Worm (Caenorhabditis elegans) whole organism, L4 larva: Measurements from ENCODE around the gene F09G8.5.

ENCODE experiments used
- D1046.2 ChIP-seq: fragments of 200-800 bp; sonication (Bioruptor generic); IDR thresholded peaks from 2 replicates; pipeline ENCODE4 v1.3.6; 2022; ENCODE audit warnings: missing genetic modification characterization, missing compliant biosample characterization
- F10B5.3 ChIP-seq: sonication (generic microtip); optimal IDR thresholded peaks from 2 replicates; lab custom pipeline; 2016; ENCODE audit warnings: mild to moderate bottlenecking, missing genetic modification characterization, missing compliant biosample characterization
- F26F4.8 ChIP-seq: fragments of 200-800 bp; sonication (Bioruptor generic); conservative IDR thresholded peaks from 2 replicates; pipeline ENCODE4 v1.3.6; 2022; ENCODE audit warnings: missing genetic modification characterization, missing compliant biosample characterization
- F44E2.7 ChIP-seq: fragments of 200-800 bp; sonication (Bioruptor generic); IDR thresholded peaks from 2 replicates; pipeline ENCODE4 v2.1.2; 2022; ENCODE audit warnings: missing genetic modification characterization, missing compliant biosample characterization
- R02D3.7 ChIP-seq: fragments of 150-350 bp; sonication (generic microtip); optimal IDR thresholded peaks from 3 replicates; lab custom pipeline; 2014; ENCODE audit warnings: missing biosample characterization, missing genetic modification characterization
- T20F7.1 ChIP-seq: fragments of 200-800 bp; sonication (Bioruptor generic); optimal IDR thresholded peaks from 2 replicates; lab custom pipeline; 2018; ENCODE audit warnings: mild to moderate bottlenecking, missing genetic modification characterization, missing compliant biosample characterization
- Y105C5A.15 ChIP-seq: fragments of 200-800 bp; sonication (Bioruptor generic); IDR thresholded peaks from 2 replicates; pipeline ENCODE4 v1.3.6; 2022; ENCODE audit warnings: missing genetic modification characterization, missing compliant biosample characterization
- Y75B8A.6 ChIP-seq: fragments of 200-800 bp; sonication (Bioruptor generic); IDR thresholded peaks from 2 replicates; pipeline ENCODE4 v1.3.6; 2022; ENCODE audit warnings: missing genetic modification reagents, missing genetic modification characterization, missing compliant biosample characterization
- ZK337.2 ChIP-seq: fragments of 200-800 bp; sonication (Bioruptor generic); IDR thresholded peaks from 2 replicates; pipeline ENCODE4 v1.3.6; 2022; ENCODE audit warnings: missing genetic modification reagents, missing genetic modification characterization, missing compliant biosample characterization
- ZK546.5 ChIP-seq, 2 experiments: sonication (generic microtip); optimal IDR thresholded peaks; 2 replicates each; lab custom pipeline; 2017; ENCODE audit warnings: missing biosample characterization in 2 of 2, missing genetic modification characterization in 2 of 2
- aly-2 ChIP-seq: sonication (generic microtip); optimal IDR thresholded peaks from 2 replicates; lab custom pipeline; 2018; ENCODE audit warnings: missing biosample characterization, missing genetic modification characterization
- ama-1 ChIP-seq: fragments of 150-350 bp; optimal IDR thresholded peaks from 2 replicates; lab custom pipeline; 2014; ENCODE audit warnings: inconsistent platforms, mixed read lengths
- arid-1 ChIP-seq: fragments of 200-800 bp; sonication (Bioruptor generic); conservative IDR thresholded peaks from 2 replicates; pipeline ENCODE4 v1.3.6; 2022; ENCODE audit warnings: missing genetic modification reagents, missing genetic modification characterization, missing compliant biosample characterization
- cey-2 ChIP-seq: sonication (generic microtip); optimal IDR thresholded peaks from 3 replicates; lab custom pipeline; 2017; ENCODE audit warnings: missing genetic modification characterization, mild to moderate bottlenecking, missing compliant biosample characterization, antibody characterized with exemption, borderline replicate concordance; ENCODE audit not compliant: insufficient read depth
- ctbp-1 ChIP-seq: fragments of 200-800 bp; sonication (Bioruptor generic); IDR thresholded peaks from 2 replicates; pipeline ENCODE4 v1.3.6; 2022; ENCODE audit warnings: missing genetic modification reagents, missing genetic modification characterization, missing compliant biosample characterization
- daf-12 ChIP-seq: fragments of 150-350 bp; optimal IDR thresholded peaks from 2 replicates; lab custom pipeline; 2014; ENCODE audit warnings: missing biosample characterization, missing genetic modification reagents, missing genetic modification characterization
- daf-16 ChIP-seq, 3 experiments: sonication (generic microtip); optimal IDR thresholded peaks; 2 replicates each; lab custom pipeline; 2016 to 2017; ENCODE audit warnings: missing genetic modification characterization in 3 of 3, missing genetic modification reagents in 3 of 3, mild to moderate bottlenecking in 2 of 3, missing compliant biosample characterization in 2 of 3, missing biosample characterization in 1 of 3, moderate library complexity in 1 of 3
- daf-19 ChIP-seq: fragments of 200-800 bp; sonication (Bioruptor generic); conservative IDR thresholded peaks from 2 replicates; pipeline ENCODE4 v1.3.6; 2022; ENCODE audit warnings: missing genetic modification characterization, missing compliant biosample characterization
- dve-1 ChIP-seq: sonication (generic microtip); optimal IDR thresholded peaks from 2 replicates; lab custom pipeline; 2017; ENCODE audit warnings: antibody characterized with exemption, mild to moderate bottlenecking, missing genetic modification characterization, missing compliant biosample characterization; ENCODE audit not compliant: insufficient read depth
- gei-8 ChIP-seq: fragments of 200-800 bp; sonication (Bioruptor generic); optimal IDR thresholded peaks from 2 replicates; lab custom pipeline; 2018; ENCODE audit warnings: mild to moderate bottlenecking, missing genetic modification characterization, missing compliant biosample characterization
- hif-1 ChIP-seq, 2 experiments: sonication (generic microtip); optimal IDR thresholded peaks; 2 replicates each; lab custom pipeline; 2016 to 2017; ENCODE audit warnings: missing compliant biosample characterization in 2 of 2, missing genetic modification characterization in 2 of 2, missing genetic modification reagents in 2 of 2, missing genotype in 2 of 2, mild to moderate bottlenecking in 1 of 2
- hlh-11 ChIP-seq: fragments of 200-800 bp; sonication (Bioruptor generic); optimal IDR thresholded peaks from 2 replicates; lab custom pipeline; 2018; ENCODE audit warnings: mild to moderate bottlenecking, missing genetic modification characterization, missing compliant biosample characterization
- hlh-30 ChIP-seq: sonication (generic microtip); optimal IDR thresholded peaks from 2 replicates; lab custom pipeline; 2017; ENCODE audit warnings: antibody characterized with exemption, mild to moderate bottlenecking, missing genetic modification characterization, missing compliant biosample characterization; ENCODE audit not compliant: insufficient read depth
- hmg-1.1 ChIP-seq: fragments of 200-800 bp; sonication (Bioruptor generic); IDR thresholded peaks from 2 replicates; pipeline ENCODE4 v1.3.6; 2022; ENCODE audit warnings: missing genetic modification reagents, missing genetic modification characterization, missing compliant biosample characterization
- lin-15B ChIP-seq: fragments of 150-350 bp; sonication (generic microtip); optimal IDR thresholded peaks from 3 replicates; lab custom pipeline; 2014; ENCODE audit warnings: missing biosample characterization, missing genetic modification characterization
- lin-29 ChIP-seq: fragments of 200-800 bp; sonication (Bioruptor generic); IDR thresholded peaks from 2 replicates; pipeline ENCODE4 v1.3.6; 2022; ENCODE audit warnings: missing genetic modification reagents, missing genetic modification characterization, missing compliant biosample characterization
- lin-39 ChIP-seq: fragments of 150-350 bp; optimal IDR thresholded peaks from 2 replicates; lab custom pipeline; 2014; ENCODE audit warnings: missing biosample characterization, missing genetic modification reagents, missing genetic modification characterization
- lir-3 ChIP-seq: sonication (generic microtip); optimal IDR thresholded peaks from 2 replicates; lab custom pipeline; 2016; ENCODE audit warnings: mild to moderate bottlenecking, missing genetic modification characterization, missing compliant biosample characterization
- madf-5 ChIP-seq, 2 experiments: fragments of 200-800 bp; sonication (Bioruptor generic); IDR thresholded peaks; 2 replicates each; pipeline ENCODE4 v1.3.6; 2022; ENCODE audit warnings: missing compliant biosample characterization in 2 of 2, missing genetic modification characterization in 2 of 2
- madf-9 ChIP-seq: fragments of 200-800 bp; sonication (Bioruptor generic); conservative IDR thresholded peaks from 2 replicates; pipeline ENCODE4 v1.3.6; 2022; ENCODE audit warnings: missing genetic modification reagents, missing genetic modification characterization, missing compliant biosample characterization
- mep-1 ChIP-seq: fragments of 150-350 bp; sonication (generic microtip); optimal IDR thresholded peaks from 3 replicates; lab custom pipeline; 2014; ENCODE audit warnings: missing biosample characterization, missing genetic modification characterization
- mes-2 ChIP-seq: sonication (generic microtip); optimal IDR thresholded peaks from 2 replicates; lab custom pipeline; 2016; ENCODE audit warnings: missing genotype, mild to moderate bottlenecking, missing genetic modification characterization, missing compliant biosample characterization; ENCODE audit not compliant: poor library complexity, severe bottlenecking
- mxl-3 ChIP-seq: fragments of 200-800 bp; sonication (Bioruptor generic); optimal IDR thresholded peaks from 2 replicates; lab custom pipeline; 2018; ENCODE audit warnings: mild to moderate bottlenecking, missing genetic modification characterization, missing compliant biosample characterization
- nhr-10 ChIP-seq: fragments of 150-350 bp; optimal IDR thresholded peaks from 2 replicates; lab custom pipeline; 2014; ENCODE audit warnings: missing biosample characterization, missing genetic modification characterization
- nhr-42 ChIP-seq: fragments of 200-800 bp; sonication (Bioruptor generic); IDR thresholded peaks from 2 replicates; pipeline ENCODE4 v1.3.6; 2022; ENCODE audit warnings: missing genetic modification characterization, missing compliant biosample characterization
- nhr-6 ChIP-seq: fragments of 150-350 bp; optimal IDR thresholded peaks from 2 replicates; lab custom pipeline; 2014; ENCODE audit warnings: missing biosample characterization, missing genetic modification characterization
- pha-4 ChIP-seq, 2 experiments: fragments of 150-350 bp in 1 of 2; fragments of 200-800 bp in 1 of 2; sonication (Bioruptor generic) in 1 of 2; IDR thresholded peaks in 1 of 2; optimal IDR thresholded peaks in 1 of 2; 2 replicates each; pipeline versions ENCODE4 v1.3.6 to Lab custom; 2014 to 2022; ENCODE audit warnings: missing genetic modification characterization in 2 of 2, missing genetic modification reagents in 2 of 2, missing biosample characterization in 1 of 2, missing compliant biosample characterization in 1 of 2
- pqm-1 ChIP-seq: sonication (generic microtip); optimal IDR thresholded peaks from 2 replicates; lab custom pipeline; 2017; ENCODE audit warnings: missing biosample characterization, missing genetic modification characterization
- rbr-2 ChIP-seq: sonication (generic microtip); optimal IDR thresholded peaks from 2 replicates; lab custom pipeline; 2016; ENCODE audit warnings: missing genotype, missing genetic modification characterization, missing compliant biosample characterization
- sdz-12 ChIP-seq: fragments of 200-800 bp; sonication (Bioruptor generic); optimal IDR thresholded peaks from 2 replicates; lab custom pipeline; 2018; ENCODE audit warnings: mild to moderate bottlenecking, missing genetic modification characterization, missing compliant biosample characterization
- snpc-4 ChIP-seq: fragments of 150-350 bp; optimal IDR thresholded peaks from 2 replicates; lab custom pipeline; 2014; ENCODE audit warnings: missing biosample characterization, missing genetic modification characterization
- tag-97 ChIP-seq: fragments of 200-800 bp; sonication (Bioruptor generic); IDR thresholded peaks from 2 replicates; pipeline ENCODE4 v1.3.6; 2022; ENCODE audit warnings: missing genetic modification characterization, missing compliant biosample characterization
- tra-1 ChIP-seq: fragments of 200-800 bp; sonication (Bioruptor generic); IDR thresholded peaks from 2 replicates; pipeline ENCODE4 v1.3.6; 2022; ENCODE audit warnings: missing genetic modification reagents, missing genetic modification characterization, missing compliant biosample characterization
- unc-39 ChIP-seq: sonication (generic microtip); optimal IDR thresholded peaks from 2 replicates; lab custom pipeline; 2017; ENCODE audit warnings: missing biosample characterization, missing genetic modification characterization
- unc-62 ChIP-seq, 3 experiments: fragments of 150-350 bp in 1 of 3; sonication (generic microtip); optimal IDR thresholded peaks in 2 of 3; peaks in 1 of 3; 1 replicate in 1 of 3; 2 replicates in 2 of 3; lab custom pipeline; 2014 to 2017; ENCODE audit warnings: missing biosample characterization in 3 of 3, missing genetic modification characterization in 3 of 3, missing genetic modification reagents in 3 of 3, missing genotype in 1 of 3
- zfp-3 ChIP-seq: fragments of 200-800 bp; sonication (Bioruptor generic); conservative IDR thresholded peaks from 2 replicates; pipeline ENCODE4 v1.3.6; 2022; ENCODE audit warnings: missing genetic modification reagents, missing genetic modification characterization, missing compliant biosample characterization

The F09G8.5 gene

ce11 chrIII:8245591-8245990 lies 9.2 kb upstream of the F09G8.5 start, which contains the start of gene C02F5.3:
C02F5.3 (plus strand) TSS chrIII:8245891.
- no peak for TF ChIP-seq snpc-4 (tag; lab: Kevin White, UChicago)
- no peak for TF ChIP-seq madf-5 (GFP tag; IDR thresholded peaks at IDR 0.05; lab: Robert Waterston, UW)
- no peak for TF ChIP-seq lir-3
- TF ChIP-seq pqm-1: no peak
- TF ChIP-seq cey-2: no peak
- no peak for TF ChIP-seq arid-1 (GFP tag; lab: Robert Waterston, UW)
- TF ChIP-seq nhr-6 (tag; lab: Kevin White, UChicago): no peak
- no peak for TF ChIP-seq ZK337.2 (GFP tag; lab: Robert Waterston, UW)
- TF ChIP-seq hmg-1.1 (GFP tag; lab: Robert Waterston, UW): no peak
- no peak for TF ChIP-seq Y105C5A.15
- no peak for TF ChIP-seq F44E2.7 (GFP tag; lab: Robert Waterston, UW)
- TF ChIP-seq mxl-3 (GFP tag; lab: Kevin White, UChicago): no peak
- TF ChIP-seq ZK546.5 (tag; optimal IDR thresholded peaks at IDR 0.05; lab: Kevin White, UChicago): no peak
- no peak for TF ChIP-seq Y75B8A.6 (GFP tag; lab: Robert Waterston, UW)
- TF ChIP-seq, all 104 proteins: peak for 0

ce11 chrIII:8247051-8247450 lies 7.7 kb upstream of the F09G8.5 start, which contains the start of gene C02F5.13:
C02F5.13 (plus strand) TSS chrIII:8247351.
- TF ChIP-seq tra-1 (GFP tag; lab: Robert Waterston, UW) (no peak), hlh-30 (tag; lab: Kevin White, UChicago) (no peak), hif-1 (tag; optimal IDR thresholded peaks at IDR 0.05; lab: Kevin White, UChicago) (no peak), daf-12 (tag; lab: Kevin White, UChicago) (no peak), unc-62 (GFP tag; optimal IDR thresholded peaks at IDR 0.05 in 1 of 2; lab: Kevin White, UChicago) (no peak), unc-62 (tag; optimal IDR thresholded peaks at IDR 0.05; lab: Kevin White, UChicago) (no peak), tag-97 (GFP tag; lab: Robert Waterston, UW) (no peak), rbr-2 (tag; lab: Kevin White, UChicago) (no peak), pha-4 (GFP tag; IDR thresholded peaks at IDR 0.05; lab: Robert Waterston, UW) (no peak), pha-4 (tag; optimal IDR thresholded peaks at IDR 0.05; lab: Kevin White, UChicago) (no peak), mep-1 (tag; lab: Kevin White, UChicago) (no peak), ZK546.5 (tag; optimal IDR thresholded peaks at IDR 0.05; lab: Kevin White, UChicago) (no peak), ama-1 (lab: Kevin White, UChicago) (no peak), ctbp-1 (no peak), pqm-1 (no peak), daf-16 (GFP tag; optimal IDR thresholded peaks at IDR 0.05; lab: Kevin White, UChicago) (no peak), daf-16 (tag; optimal IDR thresholded peaks at IDR 0.05; lab: Kevin White, UChicago) (no peak), T20F7.1 (no peak), daf-19 (GFP tag; lab: Robert Waterston, UW) (no peak), sdz-12 (GFP tag; lab: Kevin White, UChicago) (no peak), dve-1 (tag; lab: Kevin White, UChicago) (no peak)

ce11 chrIII:8249381-8249780 lies 5.4 kb upstream of the F09G8.5 start, which contains the start of the genes C02F5.10 and C02F5.2:
C02F5.10 (minus strand) TSS chrIII:8249481.
C02F5.2 (plus strand) TSS chrIII:8249619.
- TF ChIP-seq madf-9 (GFP tag; lab: Robert Waterston, UW) (no peak), hlh-11 (tag; lab: Kevin White, UChicago) (no peak), gei-8 (GFP tag; lab: Kevin White, UChicago) (no peak), nhr-10 (tag; lab: Kevin White, UChicago) (no peak), ctbp-1 (no peak), F10B5.3 (tag; lab: Kevin White, UChicago) (no peak), lin-39 (tag; lab: Kevin White, UChicago) (no peak), zfp-3 (GFP tag; lab: Robert Waterston, UW) (no peak), pha-4 (GFP tag; IDR thresholded peaks at IDR 0.05; lab: Robert Waterston, UW) (no peak), pha-4 (tag; optimal IDR thresholded peaks at IDR 0.05; lab: Kevin White, UChicago) (no peak), nhr-42 (GFP tag; lab: Robert Waterston, UW) (no peak), aly-2 (tag; lab: Kevin White, UChicago) (no peak), mes-2 (tag; lab: Kevin White, UChicago) (no peak), lin-15B (tag; lab: Kevin White, UChicago) (no peak), unc-39 (tag; lab: Kevin White, UChicago) (no peak), rbr-2 (tag; lab: Kevin White, UChicago) (no peak), D1046.2 (no peak), lin-29 (no peak), F26F4.8 (GFP tag; lab: Robert Waterston, UW) (no peak), R02D3.7 (no peak)
